Worm (Caenorhabditis elegans) whole organism, L1 larva: ENCODE results near the gene C27D8.1.

Experiments
- C16A3.4 ChIP-seq: fragments of 150-350 bp; optimal IDR thresholded peaks from 2 replicates; lab custom pipeline; 2014; ENCODE audit warnings: missing biosample characterization, missing genetic modification characterization
- Y116A8C.19 ChIP-seq: sonication (generic microtip); optimal IDR thresholded peaks from 2 replicates; lab custom pipeline; 2016; ENCODE audit warnings: missing compliant biosample characterization, missing genetic modification characterization, borderline replicate concordance
- aha-1 ChIP-seq: fragments of 150-350 bp; optimal IDR thresholded peaks from 2 replicates; lab custom pipeline; 2014; ENCODE audit warnings: missing biosample characterization, missing genetic modification characterization
- alr-1 ChIP-seq: fragments of 200-800 bp; sonication (Bioruptor generic); optimal IDR thresholded peaks from 2 replicates; lab custom pipeline; 2018; ENCODE audit warnings: borderline replicate concordance, mild to moderate bottlenecking, missing genetic modification characterization, missing compliant biosample characterization
- aly-2 ChIP-seq: fragments of 150-350 bp; optimal IDR thresholded peaks from 2 replicates; lab custom pipeline; 2014; ENCODE audit warnings: missing biosample characterization, missing genetic modification characterization
- ama-1 ChIP-seq: fragments of 150-350 bp; optimal IDR thresholded peaks from 2 replicates; lab custom pipeline; 2014
- ceh-63 ChIP-seq: fragments of 200-800 bp; sonication (Bioruptor generic); optimal IDR thresholded peaks from 2 replicates; lab custom pipeline; 2018; ENCODE audit warnings: mild to moderate bottlenecking, missing genetic modification characterization, missing compliant biosample characterization
- ceh-82 ChIP-seq, 3 experiments: fragments of 150-350 bp in 1 of 3; sonication (generic microtip) in 2 of 3; optimal IDR thresholded peaks; 2 replicates each; lab custom pipeline; 2014 to 2017; ENCODE audit warnings: missing biosample characterization in 3 of 3, missing genetic modification characterization in 3 of 3
- ceh-88 ChIP-seq: fragments of 200-800 bp; sonication (Bioruptor generic); IDR thresholded peaks from 2 replicates; pipeline ENCODE4 v1.3.6; 2022; ENCODE audit warnings: missing genetic modification characterization, missing compliant biosample characterization
- dpl-1 ChIP-seq, 3 experiments: fragments of 150-350 bp in 2 of 3; sonication (generic microtip) in 1 of 3; optimal IDR thresholded peaks; 2 replicates each; lab custom pipeline; 2014 to 2017; ENCODE audit warnings: missing biosample characterization in 3 of 3, missing genetic modification characterization in 3 of 3, missing genetic modification reagents in 3 of 3
- efl-1 ChIP-seq, 4 experiments: fragments of 150-350 bp; optimal IDR thresholded peaks in 3 of 4; peaks in 1 of 4; 1 replicate in 1 of 4; 2 replicates in 3 of 4; lab custom pipeline; 2014; ENCODE audit warnings: missing biosample characterization in 2 of 4, missing genetic modification characterization in 2 of 4, missing genetic modification reagents in 2 of 4
- efl-3 ChIP-seq: fragments of 200-800 bp; sonication (Bioruptor generic); optimal IDR thresholded peaks from 2 replicates; lab custom pipeline; 2018; ENCODE audit warnings: mild to moderate bottlenecking, missing genetic modification characterization, missing compliant biosample characterization
- egl-13 ChIP-seq: sonication (generic microtip); optimal IDR thresholded peaks from 2 replicates; lab custom pipeline; 2016; ENCODE audit warnings: missing genotype, missing genetic modification reagents, missing genetic modification characterization, missing compliant biosample characterization
- egl-27 ChIP-seq, 2 experiments: fragments of 150-350 bp in 1 of 2; sonication (generic microtip); optimal IDR thresholded peaks; 3 replicates each; lab custom pipeline; 2017 to 2018; ENCODE audit warnings: missing biosample characterization in 2 of 2, missing genetic modification characterization in 2 of 2, missing genetic modification reagents in 2 of 2
- elt-2 ChIP-seq: sonication (generic microtip); optimal IDR thresholded peaks from 2 replicates; lab custom pipeline; 2016; ENCODE audit warnings: missing genetic modification characterization, mild to moderate bottlenecking, inconsistent platforms, missing compliant biosample characterization, missing genetic modification reagents
- elt-3 ChIP-seq, 6 experiments: fragments of 150-350 bp in 1 of 6; sonication (generic microtip); optimal IDR thresholded peaks; 2 replicates each; lab custom pipeline; 2017 to 2018; ENCODE audit warnings: missing biosample characterization in 6 of 6, missing genetic modification characterization in 6 of 6, inconsistent platforms in 1 of 6
- grh-1 ChIP-seq: fragments of 200-800 bp; sonication (Bioruptor generic); IDR thresholded peaks from 2 replicates; pipeline ENCODE4 v1.3.6; 2022; ENCODE audit warnings: missing genetic modification reagents, missing genetic modification characterization, missing compliant biosample characterization
- hpl-2 ChIP-seq: fragments of 150-350 bp; optimal IDR thresholded peaks from 2 replicates; lab custom pipeline; 2014; ENCODE audit warnings: missing biosample characterization, missing genetic modification reagents, missing genetic modification characterization
- irx-1 ChIP-seq: sonication (generic microtip); optimal IDR thresholded peaks from 2 replicates; lab custom pipeline; 2016; ENCODE audit warnings: missing genetic modification characterization, missing compliant biosample characterization
- isw-1 ChIP-seq: fragments of 200-800 bp; sonication (Bioruptor generic); IDR thresholded peaks from 2 replicates; pipeline ENCODE4 v1.3.6; 2022; ENCODE audit warnings: missing genetic modification characterization, missing compliant biosample characterization
- jun-1 ChIP-seq: fragments of 150-350 bp; optimal IDR thresholded peaks from 2 replicates; lab custom pipeline; 2014; ENCODE audit warnings: missing biosample characterization, missing genetic modification reagents, missing genetic modification characterization
- lin-13 ChIP-seq: fragments of 150-350 bp; optimal IDR thresholded peaks from 2 replicates; lab custom pipeline; 2014; ENCODE audit warnings: missing biosample characterization, missing genetic modification reagents, missing genetic modification characterization
- lin-35 ChIP-seq, 2 experiments: fragments of 150-350 bp; optimal IDR thresholded peaks; 2 replicates each; lab custom pipeline; 2014; ENCODE audit warnings: missing biosample characterization in 2 of 2, missing genetic modification characterization in 2 of 2, missing genetic modification reagents in 2 of 2
- lin-39 ChIP-seq: fragments of 150-350 bp; optimal IDR thresholded peaks from 2 replicates; lab custom pipeline; 2014; ENCODE audit warnings: missing biosample characterization, missing genetic modification reagents, missing genetic modification characterization
- lir-3 ChIP-seq: sonication (generic microtip); optimal IDR thresholded peaks from 2 replicates; lab custom pipeline; 2016; ENCODE audit warnings: mild to moderate bottlenecking, missing genetic modification characterization, moderate library complexity, missing compliant biosample characterization; ENCODE audit not compliant: poor library complexity
- mab-9 ChIP-seq: fragments of 200-800 bp; sonication (Bioruptor generic); IDR thresholded peaks from 2 replicates; pipeline ENCODE4 v1.3.6; 2022; ENCODE audit warnings: missing genetic modification reagents, missing genetic modification characterization, missing compliant biosample characterization
- mdl-1 ChIP-seq, 2 experiments: fragments of 150-350 bp; optimal IDR thresholded peaks; 2 replicates each; lab custom pipeline; 2014 to 2017; ENCODE audit warnings: missing biosample characterization in 2 of 2, missing genetic modification characterization in 2 of 2, inconsistent platforms in 1 of 2
- mef-2 ChIP-seq: fragments of 150-350 bp; optimal IDR thresholded peaks from 2 replicates; lab custom pipeline; 2014; ENCODE audit warnings: missing biosample characterization, missing genetic modification characterization
- mep-1 ChIP-seq: fragments of 150-350 bp; optimal IDR thresholded peaks from 2 replicates; lab custom pipeline; 2014; ENCODE audit warnings: missing biosample characterization, missing genetic modification characterization
- nhr-19 ChIP-seq: fragments of 200-800 bp; sonication (Bioruptor generic); conservative IDR thresholded peaks from 2 replicates; pipeline ENCODE4 v1.3.6; 2022; ENCODE audit warnings: missing genetic modification characterization, missing compliant biosample characterization
- nhr-20 ChIP-seq: sonication (generic microtip); optimal IDR thresholded peaks from 2 replicates; lab custom pipeline; 2016; ENCODE audit warnings: mild to moderate bottlenecking, missing genetic modification characterization, missing compliant biosample characterization
- nhr-237 ChIP-seq: fragments of 150-350 bp; optimal IDR thresholded peaks from 2 replicates; lab custom pipeline; 2014; ENCODE audit warnings: missing biosample characterization, missing genetic modification characterization
- nhr-47 ChIP-seq: sonication (generic microtip); optimal IDR thresholded peaks from 2 replicates; lab custom pipeline; 2016; ENCODE audit warnings: mild to moderate bottlenecking, missing genetic modification characterization, moderate library complexity, missing compliant biosample characterization
- nhr-71 ChIP-seq: sonication (generic microtip); optimal IDR thresholded peaks from 2 replicates; lab custom pipeline; 2016; ENCODE audit warnings: mild to moderate bottlenecking, missing genetic modification characterization, moderate library complexity, missing compliant biosample characterization
- nhr-76 ChIP-seq: sonication (generic microtip); optimal IDR thresholded peaks from 2 replicates; lab custom pipeline; 2017; ENCODE audit warnings: missing biosample characterization, missing genetic modification characterization
- nhr-85 ChIP-seq: sonication (generic microtip); peaks from one replicate; lab custom pipeline; 2016; ENCODE audit warnings: missing genetic modification characterization, inconsistent platforms, missing compliant biosample characterization
- pax-3 ChIP-seq: fragments of 200-800 bp; sonication (Bioruptor generic); optimal IDR thresholded peaks from 2 replicates; lab custom pipeline; 2018; ENCODE audit warnings: mild to moderate bottlenecking, missing genetic modification characterization, moderate library complexity, missing compliant biosample characterization
- pqm-1 ChIP-seq: sonication (generic microtip); optimal IDR thresholded peaks from 3 replicates; lab custom pipeline; 2017; ENCODE audit warnings: missing biosample characterization, missing genetic modification characterization
- rnt-1 ChIP-seq: sonication (generic microtip); optimal IDR thresholded peaks from 2 replicates; lab custom pipeline; 2016; ENCODE audit warnings: mild to moderate bottlenecking, missing genetic modification characterization, moderate library complexity, missing compliant biosample characterization
- snpc-4 ChIP-seq: fragments of 150-350 bp; optimal IDR thresholded peaks from 2 replicates; lab custom pipeline; 2014; ENCODE audit warnings: missing biosample characterization, missing genetic modification characterization
- snu-23 ChIP-seq: sonication (generic microtip); optimal IDR thresholded peaks from 2 replicates; lab custom pipeline; 2016; ENCODE audit warnings: missing genetic modification characterization, missing compliant biosample characterization
- sptf-1 ChIP-seq: fragments of 150-350 bp; optimal IDR thresholded peaks from 2 replicates; lab custom pipeline; 2014; ENCODE audit warnings: missing biosample characterization, missing genetic modification characterization
- sup-37 ChIP-seq: fragments of 200-800 bp; sonication (Bioruptor generic); optimal IDR thresholded peaks from 2 replicates; lab custom pipeline; 2018; ENCODE audit warnings: mild to moderate bottlenecking, missing genetic modification characterization, missing compliant biosample characterization
- tbx-2 ChIP-seq: sonication (generic microtip); optimal IDR thresholded peaks from 2 replicates; lab custom pipeline; 2016; ENCODE audit warnings: missing genetic modification characterization, missing compliant biosample characterization
- unc-130 ChIP-seq: fragments of 150-350 bp; optimal IDR thresholded peaks from 2 replicates; lab custom pipeline; 2017; ENCODE audit warnings: missing biosample characterization, missing genetic modification characterization, inconsistent platforms
- unc-30 ChIP-seq: sonication (generic microtip); optimal IDR thresholded peaks from 2 replicates; lab custom pipeline; 2017; ENCODE audit warnings: missing biosample characterization, missing genetic modification characterization
- unc-98 ChIP-seq: fragments of 200-800 bp; sonication (Bioruptor generic); IDR thresholded peaks from 2 replicates; pipeline ENCODE4 v1.3.6; 2022; ENCODE audit warnings: missing genetic modification characterization, missing compliant biosample characterization
- vab-15 ChIP-seq: sonication (generic microtip); optimal IDR thresholded peaks from 2 replicates; lab custom pipeline; 2017; ENCODE audit warnings: missing genotype, mild to moderate bottlenecking, missing genetic modification characterization, missing compliant biosample characterization
- zag-1 ChIP-seq: fragments of 150-350 bp; optimal IDR thresholded peaks from 2 replicates; lab custom pipeline; 2014; ENCODE audit warnings: missing biosample characterization, missing genetic modification characterization
- ztf-4 ChIP-seq: fragments of 150-350 bp; optimal IDR thresholded peaks from 2 replicates; lab custom pipeline; 2014; ENCODE audit warnings: missing biosample characterization, missing genetic modification characterization

The C27D8.1 gene

ce11 chrIV:12711644-12712043 is 6.0 kb upstream of the C27D8.1 start, which contains the start of gene C27D8.3:
TSS of gene C27D8.3 (minus strand) at chrIV:12711744.
- TF ChIP-seq lin-13 (GFP tag; lab: Kevin White, UChicago): no peak

ce11 chrIV:12715947-12716382 is 1.7 kb upstream of the C27D8.1 start:
- TF ChIP-seq dpl-1 (GFP tag; optimal IDR thresholded peaks at IDR 0.05; lab: Kevin White, UChicago) (peak in 1 of 3 experiments; percentile 41), unc-98 (no peak), unc-130 (tag; lab: Kevin White, UChicago) (peak; percentile 47), hpl-2 (GFP tag; lab: Kevin White, UChicago) (no peak), mdl-1 (tag; optimal IDR thresholded peaks at IDR 0.05; lab: Kevin White, UChicago) (peak in 1 of 2 experiments; percentile 91), C16A3.4 (tag; lab: Kevin White, UChicago) (peak; percentile 23), nhr-237 (tag; lab: Kevin White, UChicago) (no peak), nhr-20 (tag; lab: Kevin White, UChicago) (peak; percentile 93), ama-1 (lab: Kevin White, UChicago) (no peak), ceh-63 (GFP tag; lab: Kevin White, UChicago) (no peak), ztf-4 (tag; lab: Kevin White, UChicago) (no peak), mab-9 (GFP tag; lab: Robert Waterston, UW) (no peak), jun-1 (tag; lab: Kevin White, UChicago) (peak; percentile 58), nhr-47 (tag; lab: Kevin White, UChicago) (peak; percentile 56), lir-3 (peak; percentile 41), egl-27 (tag; optimal IDR thresholded peaks at IDR 0.05; lab: Kevin White, UChicago) (peak in 1 of 2 experiments; percentile 2), aha-1 (tag; lab: Kevin White, UChicago) (no peak), irx-1 (no peak), nhr-76 (no peak), egl-13 (tag; lab: Kevin White, UChicago) (no peak), sptf-1 (tag; lab: Kevin White, UChicago) (no peak), Y116A8C.19 (tag; lab: Kevin White, UChicago) (no peak), lin-39 (tag; lab: Kevin White, UChicago) (no peak), ceh-88 (GFP tag; lab: Robert Waterston, UW) (no peak), grh-1 (GFP tag; lab: Robert Waterston, UW) (peak; percentile 56), nhr-85 (peak; percentile 95), elt-2 (tag; lab: Kevin White, UChicago) (peak; percentile 61), lin-13 (GFP tag; lab: Kevin White, UChicago) (no peak), sup-37 (GFP tag; lab: Kevin White, UChicago) (no peak), ceh-82 (tag; optimal IDR thresholded peaks at IDR 0.05; lab: Kevin White, UChicago) (no peak), snu-23 (GFP tag; lab: Kevin White, UChicago) (peak; percentile 78), rnt-1 (tag; lab: Kevin White, UChicago) (no peak), unc-30 (tag; lab: Kevin White, UChicago) (no peak), elt-3 (tag; optimal IDR thresholded peaks at IDR 0.05; lab: Kevin White, UChicago) (peak in 5 of 6 experiments; percentile 75 to 97 (median 96)), efl-1 (optimal IDR thresholded peaks at IDR 0.05; lab: Kevin White, UChicago) (peak; percentile 8 to 26), efl-1 (GFP tag; optimal IDR thresholded peaks at IDR 0.05 in 1 of 2; lab: Kevin White, UChicago) (peak; percentile 13 to 93), efl-3 (GFP tag; lab: Kevin White, UChicago) (no peak), nhr-71 (tag; lab: Kevin White, UChicago) (peak; percentile 88), tbx-2 (peak; percentile 79), nhr-19 (GFP tag; lab: Robert Waterston, UW) (peak; percentile 63), snpc-4 (tag; lab: Kevin White, UChicago) (no peak), zag-1 (no peak), pqm-1 (tag; lab: Kevin White, UChicago) (no peak), isw-1 (GFP tag; lab: Robert Waterston, UW) (no peak), lin-35 (GFP tag; optimal IDR thresholded peaks at IDR 0.05; lab: Kevin White, UChicago) (peak in 1 of 2 experiments; percentile 81), mef-2 (tag; lab: Kevin White, UChicago) (no peak), aly-2 (tag; lab: Kevin White, UChicago) (no peak), alr-1 (tag; lab: Kevin White, UChicago) (no peak), vab-15 (peak; percentile 76), pax-3 (tag; lab: Kevin White, UChicago) (no peak), mep-1 (tag; lab: Kevin White, UChicago) (peak; percentile 25)
